Fruit fly (Drosophila melanogaster) whole organism, embryonic: Measurements from ENCODE around the gene nxf2.

Source experiments
- Ada2b ChIP-seq: fragments of 200-800 bp; sonication (Bioruptor generic); IDR thresholded peaks from 2 replicates; pipeline ENCODE4 v1.3.6; 2022; ENCODE audit warnings: missing biosample characterization, missing genetic modification characterization
- Bdp1 ChIP-seq: fragments of 200-800 bp; sonication (Bioruptor generic); optimal IDR thresholded peaks from 3 replicates; lab custom pipeline; 2016; ENCODE audit warnings: missing biosample characterization, missing genetic modification characterization
- Bteb2 ChIP-seq: fragments of 200-800 bp; sonication (Bioruptor generic); optimal IDR thresholded peaks from 2 replicates; lab custom pipeline; 2016; ENCODE audit warnings: missing biosample characterization, missing genetic modification characterization
- CG10366 ChIP-seq: fragments of 200-800 bp; sonication (Bioruptor generic); IDR thresholded peaks from 2 replicates; pipeline ENCODE4 v1.3.6; 2022; ENCODE audit warnings: missing biosample characterization, missing genetic modification characterization
- CG10431 ChIP-seq: fragments of 200-800 bp; sonication (Bioruptor generic); optimal IDR thresholded peaks from 3 replicates; lab custom pipeline; 2018; ENCODE audit warnings: missing biosample characterization, mild to moderate bottlenecking, missing genetic modification characterization
- CG10654 ChIP-seq: fragments of 200-800 bp; sonication (Bioruptor generic); optimal IDR thresholded peaks from 2 replicates; lab custom pipeline; 2016; ENCODE audit warnings: missing biosample characterization, missing genetic modification characterization
- CG11504 ChIP-seq: fragments of 200-800 bp; sonication (Bioruptor generic); optimal IDR thresholded peaks from 3 replicates; lab custom pipeline; 2019; ENCODE audit warnings: missing biosample characterization, mild to moderate bottlenecking, missing genetic modification characterization, moderate library complexity
- CG1233 ChIP-seq: fragments of 200-800 bp; sonication (Bioruptor generic); optimal IDR thresholded peaks from 4 replicates; lab custom pipeline; 2018; ENCODE audit warnings: missing biosample characterization, mild to moderate bottlenecking, missing genetic modification characterization
- CG13424 ChIP-seq: fragments of 200-800 bp; sonication (Bioruptor generic); optimal IDR thresholded peaks from 2 replicates; lab custom pipeline; 2019; ENCODE audit warnings: missing biosample characterization, mild to moderate bottlenecking, missing genetic modification characterization, moderate library complexity
- CG15269 ChIP-seq: fragments of 200-800 bp; sonication (Bioruptor generic); optimal IDR thresholded peaks from 2 replicates; lab custom pipeline; 2018; ENCODE audit warnings: missing biosample characterization, mild to moderate bottlenecking, missing genetic modification characterization, moderate library complexity
- CG15601 ChIP-seq: fragments of 200-800 bp; sonication (Bioruptor generic); optimal IDR thresholded peaks from 3 replicates; lab custom pipeline; 2019; ENCODE audit warnings: missing biosample characterization, mild to moderate bottlenecking, missing genetic modification characterization, moderate library complexity
- CG15696 ChIP-seq: fragments of 200-800 bp; sonication (Bioruptor generic); optimal IDR thresholded peaks from 2 replicates; lab custom pipeline; 2019; ENCODE audit warnings: missing biosample characterization, mild to moderate bottlenecking, missing genetic modification characterization, moderate library complexity
- CG16815 ChIP-seq: fragments of 200-800 bp; sonication (Bioruptor generic); optimal IDR thresholded peaks from 3 replicates; lab custom pipeline; 2017; ENCODE audit warnings: missing biosample characterization, mild to moderate bottlenecking, missing genetic modification characterization
- CG17359 ChIP-seq: fragments of 200-800 bp; sonication (Bioruptor generic); optimal IDR thresholded peaks from 3 replicates; lab custom pipeline; 2018; ENCODE audit warnings: missing biosample characterization, mild to moderate bottlenecking, missing genetic modification characterization, moderate library complexity
- CG18599 ChIP-seq: fragments of 200-800 bp; sonication (Bioruptor generic); optimal IDR thresholded peaks from 3 replicates; lab custom pipeline; 2017; ENCODE audit warnings: missing biosample characterization, missing genetic modification characterization, mild to moderate bottlenecking, moderate library complexity, missing genetic modification reagents
- CG32767 ChIP-seq: fragments of 200-800 bp; sonication (Bioruptor generic); IDR thresholded peaks from 2 replicates; pipeline ENCODE4 v1.3.6; 2022; ENCODE audit warnings: missing biosample characterization, missing genetic modification characterization
- CG3407 ChIP-seq: fragments of 200-800 bp; sonication (Bioruptor generic); optimal IDR thresholded peaks from 2 replicates; lab custom pipeline; 2018; ENCODE audit warnings: missing biosample characterization, mild to moderate bottlenecking, missing genetic modification characterization
- CG4617 ChIP-seq: fragments of 200-800 bp; sonication (Bioruptor generic); optimal IDR thresholded peaks from 3 replicates; lab custom pipeline; 2016; ENCODE audit warnings: missing biosample characterization, missing genetic modification characterization, borderline replicate concordance
- CG6683 ChIP-seq: fragments of 200-800 bp; sonication (Bioruptor generic); optimal IDR thresholded peaks from 2 replicates; lab custom pipeline; 2017; ENCODE audit warnings: missing biosample characterization, mild to moderate bottlenecking, missing genetic modification characterization, missing genetic modification reagents
- CG6689 ChIP-seq: fragments of 200-800 bp; sonication (Bioruptor generic); IDR thresholded peaks from 2 replicates; pipeline ENCODE4 v1.3.6; 2022; ENCODE audit warnings: missing biosample characterization, missing genetic modification characterization
- CG8924 ChIP-seq: fragments of 200-800 bp; optimal IDR thresholded peaks from 3 replicates; lab custom pipeline; 2019; ENCODE audit warnings: missing biosample characterization, mild to moderate bottlenecking, missing genetic modification characterization, moderate library complexity
- CG9727 ChIP-seq: fragments of 200-800 bp; sonication (Bioruptor generic); optimal IDR thresholded peaks from 3 replicates; lab custom pipeline; 2017; ENCODE audit warnings: missing biosample characterization, mild to moderate bottlenecking, missing genetic modification characterization
- Dad ChIP-seq: fragments of 200-800 bp; sonication (Bioruptor generic); optimal IDR thresholded peaks from 3 replicates; lab custom pipeline; 2016; ENCODE audit warnings: missing biosample characterization, missing genetic modification characterization
- Dbx ChIP-seq: fragments of 200-800 bp; sonication (Bioruptor generic); IDR thresholded peaks from 3 replicates; pipeline ENCODE4 v1.3.6; 2022; ENCODE audit warnings: missing biosample characterization, missing genetic modification characterization
- E2f2 ChIP-seq: fragments of 200-800 bp; sonication (Bioruptor generic); IDR thresholded peaks from 2 replicates; pipeline ENCODE4 v1.3.6; 2022; ENCODE audit warnings: missing biosample characterization, missing genetic modification characterization
- Hr3 ChIP-seq: fragments of 200-800 bp; sonication (Bioruptor generic); optimal IDR thresholded peaks from 3 replicates; lab custom pipeline; 2016; ENCODE audit warnings: missing biosample characterization, missing genetic modification characterization
- Hr78 ChIP-seq, 2 experiments: fragments of 200-800 bp in 1 of 2; fragments of >200 bp in 1 of 2; sonication (Bioruptor generic) in 1 of 2; optimal IDR thresholded peaks; 2 replicates each; lab custom pipeline; 2017 to 2019; ENCODE audit warnings: missing biosample characterization in 2 of 2, missing genetic modification characterization in 2 of 2, mild to moderate bottlenecking in 1 of 2, moderate library complexity in 1 of 2
- Opbp ChIP-seq: fragments of 200-800 bp; sonication (Bioruptor generic); IDR thresholded peaks from 3 replicates; pipeline ENCODE4 v1.3.6; 2022; ENCODE audit warnings: missing biosample characterization, missing genetic modification characterization; ENCODE audit not compliant: partially characterized antibody
- PHDP ChIP-seq: fragments of 200-800 bp; sonication (Bioruptor generic); optimal IDR thresholded peaks from 3 replicates; lab custom pipeline; 2018; ENCODE audit warnings: missing biosample characterization, mild to moderate bottlenecking, missing genetic modification characterization, moderate library complexity
- Scr ChIP-seq: fragments of 200-800 bp; sonication (Bioruptor generic); IDR thresholded peaks from 2 replicates; pipeline ENCODE4 v1.3.6; 2022; ENCODE audit warnings: missing biosample characterization, missing genetic modification characterization; ENCODE audit not compliant: partially characterized antibody
- Side ChIP-seq: fragments of 200-800 bp; sonication (Bioruptor generic); optimal IDR thresholded peaks from 2 replicates; lab custom pipeline; 2016; ENCODE audit warnings: missing biosample characterization, missing genetic modification characterization
- Xrp1 ChIP-seq: fragments of 200-800 bp; sonication (Bioruptor generic); IDR thresholded peaks from 2 replicates; pipeline ENCODE4 v1.3.6; 2022; ENCODE audit warnings: missing biosample characterization, missing genetic modification characterization
- ab ChIP-seq: fragments of 200-800 bp; sonication (Bioruptor generic); optimal IDR thresholded peaks from 2 replicates; lab custom pipeline; 2016; ENCODE audit warnings: missing biosample characterization, missing genetic modification characterization
- caup ChIP-seq: fragments of 200-800 bp; sonication (Bioruptor generic); optimal IDR thresholded peaks from 3 replicates; lab custom pipeline; 2017; ENCODE audit warnings: missing biosample characterization, mild to moderate bottlenecking, missing genetic modification characterization, moderate library complexity; ENCODE audit not compliant: severe bottlenecking
- dmrt99B ChIP-seq: fragments of 200-800 bp; sonication (Bioruptor generic); optimal IDR thresholded peaks from 2 replicates; lab custom pipeline; 2018; ENCODE audit warnings: missing biosample characterization, mild to moderate bottlenecking, missing genetic modification characterization, moderate library complexity
- hkb ChIP-seq, 2 experiments: fragments of 200-800 bp in 1 of 2; fragments of >200 bp in 1 of 2; sonication (Bioruptor generic) in 1 of 2; IDR thresholded peaks in 1 of 2; optimal IDR thresholded peaks in 1 of 2; 2 replicates each; pipeline versions ENCODE4 v1.3.6 to Lab custom; 2017 to 2022; ENCODE audit warnings: missing biosample characterization in 1 of 2, missing genetic modification characterization in 1 of 2
- kni ChIP-seq: fragments of 200-800 bp; sonication (Bioruptor generic); optimal IDR thresholded peaks from 3 replicates; lab custom pipeline; 2017; ENCODE audit warnings: mild to moderate bottlenecking, missing biosample characterization, missing genetic modification reagents, missing genetic modification characterization
- luna ChIP-seq: fragments of 200-800 bp; sonication (Bioruptor generic); optimal IDR thresholded peaks from 2 replicates; lab custom pipeline; 2016; ENCODE audit warnings: missing biosample characterization, missing genetic modification characterization
- mam ChIP-seq: fragments of 200-800 bp; sonication (Bioruptor generic); optimal IDR thresholded peaks from 3 replicates; lab custom pipeline; 2016; ENCODE audit warnings: missing biosample characterization, missing genetic modification characterization
- nom ChIP-seq: fragments of 200-800 bp; sonication (Bioruptor generic); optimal IDR thresholded peaks from 2 replicates; lab custom pipeline; 2017; ENCODE audit warnings: missing biosample characterization, missing genetic modification characterization, mild to moderate bottlenecking, moderate library complexity, missing genetic modification reagents
- pb ChIP-seq: fragments of 200-800 bp; sonication (Bioruptor generic); optimal IDR thresholded peaks from 3 replicates; lab custom pipeline; 2016; ENCODE audit warnings: missing biosample characterization, missing genetic modification characterization
- sc ChIP-seq, 3 experiments: fragments of >200 bp in 2 of 3; fragments of 200-800 bp in 1 of 3; sonication (Bioruptor generic) in 1 of 3; optimal IDR thresholded peaks; 2 replicates in 2 of 3; 3 replicates in 1 of 3; lab custom pipeline; 2017; ENCODE audit warnings: mild to moderate bottlenecking in 1 of 3, missing biosample characterization in 1 of 3, missing genetic modification characterization in 1 of 3, missing genetic modification reagents in 1 of 3
- scrt ChIP-seq: fragments of 200-800 bp; sonication (Bioruptor generic); optimal IDR thresholded peaks from 2 replicates; lab custom pipeline; 2018; ENCODE audit warnings: missing biosample characterization, mild to moderate bottlenecking, missing genetic modification characterization, moderate library complexity
- sisA ChIP-seq: fragments of 200-800 bp; sonication (Bioruptor generic); IDR thresholded peaks from 2 replicates; pipeline ENCODE4 v1.3.6; 2022; ENCODE audit warnings: missing biosample characterization, missing genetic modification characterization
- tap ChIP-seq: fragments of 200-800 bp; optimal IDR thresholded peaks from 3 replicates; lab custom pipeline; 2019; ENCODE audit warnings: missing biosample characterization, mild to moderate bottlenecking, missing genetic modification characterization, moderate library complexity
- vfl ChIP-seq: fragments of 200-800 bp; sonication (Bioruptor generic); optimal IDR thresholded peaks from 2 replicates; lab custom pipeline; 2016; ENCODE audit warnings: missing biosample characterization, missing genetic modification characterization
- vvl ChIP-seq: fragments of 200-800 bp; sonication (Bioruptor generic); IDR thresholded peaks from 2 replicates; pipeline ENCODE4 v1.3.6; 2022; ENCODE audit warnings: missing biosample characterization, missing genetic modification characterization
- wdn ChIP-seq: fragments of 200-800 bp; sonication (Bioruptor generic); IDR thresholded peaks from 2 replicates; pipeline ENCODE4 v1.3.6; 2022; ENCODE audit warnings: missing biosample characterization, missing genetic modification characterization
- zfh1 ChIP-seq: fragments of 200-800 bp; sonication (Bioruptor generic); IDR thresholded peaks from 3 replicates; pipeline ENCODE4 v1.3.6; 2022; ENCODE audit warnings: missing biosample characterization, missing genetic modification characterization

Gene nxf2

DNA sequence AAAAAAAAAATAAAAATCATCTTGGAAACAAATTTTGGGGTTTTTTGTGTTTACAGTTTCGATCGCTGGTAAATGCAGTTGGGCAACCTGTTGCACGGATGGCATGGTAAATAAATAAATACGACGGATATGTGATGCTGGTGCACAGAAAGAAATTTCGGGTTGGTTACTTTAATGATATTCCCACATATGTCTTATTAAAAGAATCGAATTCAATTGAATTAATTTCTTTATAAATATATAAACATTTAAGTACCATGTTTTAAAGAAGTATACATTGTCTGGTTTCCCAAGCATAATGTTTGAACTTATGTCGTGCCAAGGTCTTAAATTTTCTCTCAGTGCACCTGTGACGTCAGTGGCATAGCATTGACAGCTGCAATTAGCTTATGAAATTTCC, 12.6 kb downstream of the nxf2 start (continued):
- TF ChIP-seq CG8924 (tag; lab: Kevin White, UChicago) = peak; percentile 75
- no peak for TF ChIP-seq sc (optimal IDR thresholded peaks at IDR 0.05; lab: Kevin White, UChicago)
- TF ChIP-seq sc (GFP tag; optimal IDR thresholded peaks at IDR 0.05; lab: Kevin White, UChicago) = peak; percentile 48
- TF ChIP-seq CG9727 (GFP tag; lab: Kevin White, UChicago) = peak; percentile 53
- no peak for TF ChIP-seq kni
- peak; percentile 33; the same call in 1 of the 2 replicates for TF ChIP-seq CG10366 (GFP tag; lab: Robert Waterston, UW)
- TF ChIP-seq wdn (GFP tag; lab: Robert Waterston, UW) = no peak
- peak; percentile 10 for TF ChIP-seq CG16815
- peak; percentile 61 for TF ChIP-seq CG15696
- TF ChIP-seq Bdp1 (GFP tag; lab: Kevin White, UChicago) = no peak
- TF ChIP-seq CG10654 = peak; percentile 23
- no peak for TF ChIP-seq Dbx (GFP tag; lab: Robert Waterston, UW)
- TF ChIP-seq vvl = peak; percentile 60; the same call in 1 of the 2 replicates
- no peak for TF ChIP-seq mam (GFP tag; lab: Kevin White, UChicago)
- no peak for TF ChIP-seq caup (GFP tag; lab: Kevin White, UChicago)
- peak; percentile 51 for TF ChIP-seq CG3407 (GFP tag; lab: Kevin White, UChicago)
- TF ChIP-seq Ada2b (GFP tag; lab: Robert Waterston, UW) = peak; percentile 56
- no peak for TF ChIP-seq Side (GFP tag; lab: Kevin White, UChicago)
- no peak for TF ChIP-seq Scr (GFP tag; lab: Robert Waterston, UW)
- TF ChIP-seq sisA (GFP tag; lab: Robert Waterston, UW) = peak; percentile 33
- TF ChIP-seq Hr78 (GFP tag; optimal IDR thresholded peaks at IDR 0.05; lab: Kevin White, UChicago) = no peak
- TF ChIP-seq CG11504 (tag; lab: Kevin White, UChicago) = peak; percentile 81
- no peak for TF ChIP-seq Opbp (GFP tag; lab: Robert Waterston, UW)
- TF ChIP-seq Dad (GFP tag; lab: Kevin White, UChicago) = no peak
- peak; percentile 20 for TF ChIP-seq CG1233 (GFP tag; lab: Kevin White, UChicago)
- peak; percentile 35 for TF ChIP-seq E2f2 (GFP tag; lab: Robert Waterston, UW)
- peak; percentile 73 for TF ChIP-seq CG15601 (tag; lab: Kevin White, UChicago)
- TF ChIP-seq zfh1 (GFP tag; lab: Robert Waterston, UW) = peak; percentile 64
- TF ChIP-seq Xrp1 (GFP tag; lab: Robert Waterston, UW) = peak; percentile 71
- TF ChIP-seq Hr3 (GFP tag; lab: Kevin White, UChicago) = peak; percentile 43
- TF ChIP-seq Bteb2 (GFP tag; lab: Kevin White, UChicago) = no peak
- no peak for TF ChIP-seq hkb (optimal IDR thresholded peaks at IDR 0.05; lab: Kevin White, UChicago)
- TF ChIP-seq hkb (GFP tag; IDR thresholded peaks at IDR 0.05; lab: Robert Waterston, UW) = peak; percentile 75
- peak; percentile 78 for TF ChIP-seq CG17359 (tag; lab: Kevin White, UChicago)
- peak; percentile 80 for TF ChIP-seq tap
- peak; percentile 71 for TF ChIP-seq CG15269
- TF ChIP-seq pb = no peak
- no peak for TF ChIP-seq luna (GFP tag; lab: Kevin White, UChicago)
- no peak for TF ChIP-seq nom (GFP tag; lab: Kevin White, UChicago)
- peak; percentile 77 for TF ChIP-seq dmrt99B (tag; lab: Kevin White, UChicago)
- TF ChIP-seq CG13424 (tag; lab: Kevin White, UChicago) = peak; percentile 82
- TF ChIP-seq scrt (GFP tag; lab: Kevin White, UChicago) = peak; percentile 49
- peak; percentile 61 for TF ChIP-seq CG6689 (GFP tag; lab: Robert Waterston, UW)
- peak; percentile 37 for TF ChIP-seq CG10431 (GFP tag; lab: Kevin White, UChicago)
- no peak for TF ChIP-seq CG6683 (GFP tag; lab: Kevin White, UChicago)
- peak; percentile 76 for TF ChIP-seq PHDP (tag; lab: Kevin White, UChicago)
- no peak for TF ChIP-seq CG4617
- TF ChIP-seq vfl (GFP tag; lab: Kevin White, UChicago) = no peak
- 0 out of 2 replicates have a peak, but pooled peaks have one; percentile 8 for TF ChIP-seq CG32767 (GFP tag; lab: Robert Waterston, UW)
- TF ChIP-seq ab (GFP tag; lab: Kevin White, UChicago) = no peak
- TF ChIP-seq CG18599 (GFP tag; lab: Kevin White, UChicago) = peak; percentile 35
